Worm (Caenorhabditis elegans) whole organism, mixed stage, embryonic: ENCODE measurements around the gene paqr-3.
"Not testable (repeated sequence)": the region's sequence is repeated elsewhere in the genome, so short reads cannot be mapped to it uniquely, and the experiment has no call there.

ENCODE experiments used
- M03D4.4 ChIP-seq: sonication (generic microtip); optimal IDR thresholded peaks from 2 replicates; lab custom pipeline; 2017; ENCODE audit warnings: mild to moderate bottlenecking, missing genetic modification characterization, missing compliant biosample characterization
- blmp-1 ChIP-seq: fragments of 150-350 bp; optimal IDR thresholded peaks from 2 replicates; lab custom pipeline; 2014; ENCODE audit warnings: missing biosample characterization, missing genetic modification characterization
- ceh-43 ChIP-seq: fragments of 200-800 bp; sonication (Bioruptor generic); optimal IDR thresholded peaks from 2 replicates; lab custom pipeline; 2018; ENCODE audit warnings: mild to moderate bottlenecking, missing genetic modification characterization, moderate library complexity, missing compliant biosample characterization
- ceh-83 ChIP-seq: fragments of 200-800 bp; sonication (Bioruptor generic); optimal IDR thresholded peaks from 2 replicates; lab custom pipeline; 2018; ENCODE audit warnings: mild to moderate bottlenecking, missing genetic modification characterization, missing compliant biosample characterization
- ces-1 ChIP-seq: fragments of 150-350 bp; optimal IDR thresholded peaks from 2 replicates; lab custom pipeline; 2014; ENCODE audit warnings: missing biosample characterization, missing genetic modification reagents, missing genetic modification characterization
- elt-1 ChIP-seq: sonication (generic microtip); optimal IDR thresholded peaks from 2 replicates; lab custom pipeline; 2017; ENCODE audit warnings: missing genetic modification characterization, mild to moderate bottlenecking, missing compliant biosample characterization, antibody characterized with exemption, moderate library complexity, borderline replicate concordance; ENCODE audit not compliant: insufficient read depth
- elt-3 ChIP-seq: fragments of 150-350 bp; optimal IDR thresholded peaks from 2 replicates; lab custom pipeline; 2014; ENCODE audit warnings: missing biosample characterization, missing genetic modification characterization
- flh-1 ChIP-seq: fragments of 200-800 bp; sonication (Bioruptor generic); optimal IDR thresholded peaks from 2 replicates; lab custom pipeline; 2018; ENCODE audit warnings: mild to moderate bottlenecking, missing genetic modification characterization, moderate library complexity, missing compliant biosample characterization
- ham-2 ChIP-seq: fragments of 200-800 bp; sonication (Bioruptor generic); optimal IDR thresholded peaks from 2 replicates; lab custom pipeline; 2018; ENCODE audit warnings: mild to moderate bottlenecking, missing genetic modification characterization, missing compliant biosample characterization
- hlh-1 ChIP-seq: fragments of 150-350 bp; optimal IDR thresholded peaks from 2 replicates; lab custom pipeline; 2014; ENCODE audit warnings: missing biosample characterization, missing genetic modification reagents, missing genetic modification characterization
- lsy-2 ChIP-seq: fragments of 150-350 bp; optimal IDR thresholded peaks from 2 replicates; lab custom pipeline; 2014; ENCODE audit warnings: missing biosample characterization, missing genetic modification characterization
- mep-1 ChIP-seq: fragments of 150-350 bp; optimal IDR thresholded peaks from 2 replicates; lab custom pipeline; 2017; ENCODE audit warnings: missing biosample characterization, missing genetic modification reagents, missing genetic modification characterization, inconsistent platforms
- mls-2 ChIP-seq: sonication (generic microtip); optimal IDR thresholded peaks from 2 replicates; lab custom pipeline; 2016; ENCODE audit warnings: mild to moderate bottlenecking, missing genetic modification characterization, moderate library complexity, missing compliant biosample characterization
- nhr-12 ChIP-seq: fragments of 150-350 bp; optimal IDR thresholded peaks from 2 replicates; lab custom pipeline; 2014; ENCODE audit warnings: missing biosample characterization, missing genetic modification characterization
- nhr-237 ChIP-seq: fragments of 150-350 bp; optimal IDR thresholded peaks from 2 replicates; lab custom pipeline; 2014; ENCODE audit warnings: missing biosample characterization, missing genetic modification characterization
- nhr-28 ChIP-seq: fragments of 150-350 bp; optimal IDR thresholded peaks from 2 replicates; lab custom pipeline; 2014; ENCODE audit warnings: missing biosample characterization, missing genetic modification characterization
- nhr-76 ChIP-seq: sonication (generic microtip); optimal IDR thresholded peaks from 2 replicates; lab custom pipeline; 2017; ENCODE audit warnings: missing biosample characterization, missing genetic modification characterization
- sem-2 ChIP-seq: fragments of 200-800 bp; sonication (Bioruptor generic); optimal IDR thresholded peaks from 2 replicates; lab custom pipeline; 2018; ENCODE audit warnings: mild to moderate bottlenecking, missing genetic modification characterization, missing compliant biosample characterization
- snpc-4 ChIP-seq: fragments of 150-350 bp; optimal IDR thresholded peaks from 2 replicates; lab custom pipeline; 2014; ENCODE audit warnings: missing biosample characterization, missing genetic modification characterization
- sptf-1 ChIP-seq: sonication (generic microtip); optimal IDR thresholded peaks from 2 replicates; lab custom pipeline; 2017; ENCODE audit warnings: mild to moderate bottlenecking, missing genetic modification characterization, moderate library complexity, missing compliant biosample characterization
- tbx-8 ChIP-seq: fragments of 200-800 bp; sonication (Bioruptor generic); optimal IDR thresholded peaks from 2 replicates; lab custom pipeline; 2018; ENCODE audit warnings: mild to moderate bottlenecking, missing genetic modification characterization, moderate library complexity, missing compliant biosample characterization
- unc-39 ChIP-seq: fragments of 150-350 bp; optimal IDR thresholded peaks from 2 replicates; lab custom pipeline; 2014; ENCODE audit warnings: missing biosample characterization, missing genetic modification characterization
- unc-62 ChIP-seq: fragments of 150-350 bp; optimal IDR thresholded peaks from 2 replicates; lab custom pipeline; 2014; ENCODE audit warnings: missing biosample characterization, missing genetic modification reagents, missing genetic modification characterization
- zip-8 ChIP-seq: fragments of 150-350 bp; optimal IDR thresholded peaks from 2 replicates; lab custom pipeline; 2014; ENCODE audit warnings: missing biosample characterization, missing genetic modification characterization
- ztf-11 ChIP-seq: fragments of 150-350 bp; optimal IDR thresholded peaks from 2 replicates; lab custom pipeline; 2014; ENCODE audit warnings: missing biosample characterization, missing genetic modification characterization

The paqr-3 gene

ce11 chrIV:14389070-14389469, 5.6 kb upstream of the paqr-3 start:
- TF ChIP-seq unc-62 (GFP tag; lab: Kevin White, UChicago) (no peak), nhr-76 (tag; lab: Kevin White, UChicago) (no peak), hlh-1 (tag; lab: Kevin White, UChicago) (no peak), nhr-12 (tag; lab: Kevin White, UChicago) (no peak)

- no peak for TF ChIP-seq sem-2 (GFP tag; lab: Kevin White, UChicago)
- no peak for TF ChIP-seq M03D4.4 (tag; lab: Kevin White, UChicago)
- no peak for TF ChIP-seq ceh-43 (GFP tag; lab: Kevin White, UChicago)
- TF ChIP-seq snpc-4 (tag; lab: Kevin White, UChicago) = no peak
These were observed 4.5 kb upstream of the paqr-3 start for ce11 chrIV:14387766-14388553.

ce11 chrIV:14385140-14385539, 1.7 kb upstream of the paqr-3 start:
- TF ChIP-seq blmp-1 (tag; lab: Kevin White, UChicago) (peak; percentile 28), elt-1 (tag; lab: Kevin White, UChicago) (no peak)

- no peak for TF ChIP-seq flh-1 (GFP tag; lab: Kevin White, UChicago)
- TF ChIP-seq M03D4.4 (tag; lab: Kevin White, UChicago) = no peak
- TF ChIP-seq ham-2 (GFP tag; lab: Kevin White, UChicago) = no peak
These were observed 711 bp upstream of the paqr-3 start for ce11 chrIV:14384194-14384593.

ce11 chrIV:14379191-14379590, 4.3 kb downstream of the paqr-3 start:
- no peak for TF ChIP-seq nhr-76 (tag; lab: Kevin White, UChicago)
- no peak for TF ChIP-seq tbx-8 (GFP tag; lab: Kevin White, UChicago)
- TF ChIP-seq ztf-11 = no peak
- no peak for TF ChIP-seq ceh-43 (GFP tag; lab: Kevin White, UChicago)
- no peak for TF ChIP-seq M03D4.4 (tag; lab: Kevin White, UChicago)

- TF ChIP-seq elt-3 (tag; lab: Kevin White, UChicago) = no peak
- no peak for TF ChIP-seq sptf-1
- TF ChIP-seq zip-8 (tag; lab: Kevin White, UChicago) = no peak
- TF ChIP-seq ham-2 (GFP tag; lab: Kevin White, UChicago) = no peak
- TF ChIP-seq nhr-28 (tag; lab: Kevin White, UChicago) = no peak
- no peak for TF ChIP-seq nhr-237 (tag; lab: Kevin White, UChicago)
- no peak for TF ChIP-seq M03D4.4 (tag; lab: Kevin White, UChicago)
- TF ChIP-seq, all 35 proteins: peak for 0
These were observed 5.6 kb downstream of the paqr-3 start for ce11 chrIV:14377850-14378249.

- TF ChIP-seq elt-3 (tag; lab: Kevin White, UChicago) (no peak), nhr-12 (tag; lab: Kevin White, UChicago) (no peak)
- TF ChIP-seq, all 35 proteins: peak for 0
These were observed 6.1 kb downstream of the paqr-3 start for ce11 chrIV:14377267-14377814.

ce11 chrIV:14373814-14374213, 9.7 kb downstream of the paqr-3 start, which contains the start of gene Y67A10A.7:
Y67A10A.7 (plus strand) TSS chrIV:14374114.
- not testable (repeated sequence) for TF ChIP-seq lsy-2 (tag; lab: Kevin White, UChicago); ham-2 (GFP tag; lab: Kevin White, UChicago); hlh-1 (tag; lab: Kevin White, UChicago)

- TF ChIP-seq sptf-1 = peak; percentile 44
- TF ChIP-seq M03D4.4 (tag; lab: Kevin White, UChicago) = no peak
- TF ChIP-seq mls-2 = peak; percentile 46
- TF ChIP-seq ceh-83 = peak; percentile 16
- TF ChIP-seq ham-2 (GFP tag; lab: Kevin White, UChicago) = no peak
- peak; percentile 77 for TF ChIP-seq ces-1
- TF ChIP-seq mep-1 (tag; lab: Kevin White, UChicago) = peak; percentile 12
- TF ChIP-seq blmp-1 (tag; lab: Kevin White, UChicago) = no peak
- no peak for TF ChIP-seq unc-39 (tag; lab: Kevin White, UChicago)
- TF ChIP-seq lsy-2 (tag; lab: Kevin White, UChicago) = no peak
- TF ChIP-seq unc-62 (GFP tag; lab: Kevin White, UChicago) = no peak
These were observed 11.8 kb downstream of the paqr-3 start for ce11 chrIV:14371639-14372038.
